Worm (Caenorhabditis elegans) whole organism, young adult: ENCODE measurements around the gene sshk-1.

ENCODE experiments used
- C17E4.6 ChIP-seq: fragments of 200-800 bp; sonication (Bioruptor generic); IDR thresholded peaks from 2 replicates; pipeline ENCODE4 v1.3.6; 2022; ENCODE audit warnings: missing genetic modification reagents, missing genetic modification characterization, missing compliant biosample characterization
- F10E7.11 ChIP-seq: sonication (generic microtip); optimal IDR thresholded peaks from 2 replicates; lab custom pipeline; 2017; ENCODE audit warnings: mild to moderate bottlenecking, missing genetic modification characterization, moderate library complexity, missing compliant biosample characterization
- K12H6.12 ChIP-seq: fragments of 200-800 bp; sonication (Bioruptor generic); optimal IDR thresholded peaks from 2 replicates; lab custom pipeline; 2018; ENCODE audit warnings: mild to moderate bottlenecking, missing genetic modification characterization, missing compliant biosample characterization
- Y79H2A.3 ChIP-seq: fragments of 200-800 bp; sonication (Bioruptor generic); conservative IDR thresholded peaks from 2 replicates; pipeline ENCODE4 v1.3.6; 2022; ENCODE audit warnings: missing genetic modification reagents, missing genetic modification characterization, missing compliant biosample characterization
- ZK185.1 ChIP-seq: sonication (generic microtip); optimal IDR thresholded peaks from 2 replicates; lab custom pipeline; 2016; ENCODE audit warnings: mild to moderate bottlenecking, missing genetic modification characterization, missing compliant biosample characterization; ENCODE audit not compliant: poor library complexity, severe bottlenecking
- aptf-2 ChIP-seq: fragments of 200-800 bp; sonication (Bioruptor generic); conservative IDR thresholded peaks from 2 replicates; pipeline ENCODE4 v1.3.6; 2022; ENCODE audit warnings: missing genetic modification reagents, missing genetic modification characterization, missing compliant biosample characterization
- aptf-3 ChIP-seq: fragments of 200-800 bp; sonication (Bioruptor generic); IDR thresholded peaks from 2 replicates; pipeline ENCODE4 v1.3.6; 2022; ENCODE audit warnings: missing genetic modification characterization, missing compliant biosample characterization
- athp-1 ChIP-seq: sonication (generic microtip); optimal IDR thresholded peaks from 2 replicates; lab custom pipeline; 2017; ENCODE audit warnings: mild to moderate bottlenecking, missing genetic modification characterization, missing compliant biosample characterization
- attf-5 ChIP-seq: fragments of 200-800 bp; sonication (Bioruptor generic); optimal IDR thresholded peaks from 2 replicates; lab custom pipeline; 2018; ENCODE audit warnings: mild to moderate bottlenecking, missing genetic modification characterization, missing compliant biosample characterization
- bed-2 ChIP-seq: fragments of 200-800 bp; sonication (Bioruptor generic); IDR thresholded peaks from 2 replicates; pipeline ENCODE4 v1.3.6; 2022; ENCODE audit warnings: missing genetic modification reagents, missing genetic modification characterization, missing compliant biosample characterization
- ccch-3 ChIP-seq: fragments of 200-800 bp; sonication (Bioruptor generic); optimal IDR thresholded peaks from 2 replicates; lab custom pipeline; 2018; ENCODE audit warnings: mild to moderate bottlenecking, missing genetic modification characterization, missing compliant biosample characterization
- cebp-2 ChIP-seq: fragments of 200-800 bp; sonication (Bioruptor generic); IDR thresholded peaks from 2 replicates; pipeline ENCODE4 v1.3.6; 2022; ENCODE audit warnings: missing genetic modification characterization, missing compliant biosample characterization
- ceh-27 ChIP-seq: fragments of 200-800 bp; sonication (Bioruptor generic); optimal IDR thresholded peaks from 2 replicates; lab custom pipeline; 2018; ENCODE audit warnings: mild to moderate bottlenecking, missing genetic modification characterization, moderate library complexity, missing compliant biosample characterization
- dox-1 ChIP-seq: fragments of 200-800 bp; sonication (Bioruptor generic); IDR thresholded peaks from 2 replicates; pipeline ENCODE4 v1.3.6; 2022; ENCODE audit warnings: missing genetic modification reagents, missing genetic modification characterization, missing compliant biosample characterization
- egrh-3 ChIP-seq: fragments of 200-800 bp; sonication (Bioruptor generic); IDR thresholded peaks from 2 replicates; pipeline ENCODE4 v1.3.6; 2022; ENCODE audit warnings: missing genetic modification reagents, missing genetic modification characterization, missing compliant biosample characterization
- fkh-3 ChIP-seq: sonication (generic microtip); optimal IDR thresholded peaks from 2 replicates; lab custom pipeline; 2016; ENCODE audit warnings: mild to moderate bottlenecking, missing genetic modification characterization, missing compliant biosample characterization
- him-1 ChIP-seq: sonication (generic microtip); optimal IDR thresholded peaks from 2 replicates; lab custom pipeline; 2016; ENCODE audit warnings: missing genotype, missing genetic modification reagents, missing genetic modification characterization, missing compliant biosample characterization
- hlh-26 ChIP-seq: fragments of 200-800 bp; sonication (Bioruptor generic); conservative IDR thresholded peaks from 2 replicates; pipeline ENCODE4 v1.3.6; 2022; ENCODE audit warnings: missing genetic modification reagents, missing genetic modification characterization, missing compliant biosample characterization
- hmg-20 ChIP-seq: fragments of 200-800 bp; sonication (Bioruptor generic); IDR thresholded peaks from 2 replicates; pipeline ENCODE4 v1.3.6; 2022; ENCODE audit warnings: missing genetic modification reagents, missing genetic modification characterization, missing compliant biosample characterization
- hrde-1 ChIP-seq: sonication (generic microtip); optimal IDR thresholded peaks from 2 replicates; lab custom pipeline; 2016; ENCODE audit warnings: missing genetic modification characterization, mild to moderate bottlenecking, missing compliant biosample characterization, moderate library complexity, missing genotype, missing genetic modification reagents, borderline replicate concordance
- lag-1 ChIP-seq: fragments of 200-800 bp; sonication (Bioruptor generic); IDR thresholded peaks from 2 replicates; pipeline ENCODE4 v1.3.6; 2022; ENCODE audit warnings: missing genetic modification reagents, missing genetic modification characterization, missing compliant biosample characterization
- let-526 ChIP-seq: fragments of 200-800 bp; sonication (Bioruptor generic); IDR thresholded peaks from 2 replicates; pipeline ENCODE4 v1.3.6; 2022; ENCODE audit warnings: missing genetic modification reagents, missing genetic modification characterization, missing compliant biosample characterization
- lin-26 ChIP-seq: fragments of 200-800 bp; sonication (Bioruptor generic); IDR thresholded peaks from 2 replicates; pipeline ENCODE4 v1.3.6; 2022; ENCODE audit warnings: missing genetic modification reagents, missing genetic modification characterization, missing compliant biosample characterization
- lin-35 ChIP-seq, 3 experiments: fragments of 150-350 bp in 2 of 3; sonication (generic microtip) in 1 of 3; optimal IDR thresholded peaks; 2 replicates each; lab custom pipeline; 2014 to 2018; ENCODE audit warnings: missing biosample characterization in 3 of 3, missing genetic modification characterization in 3 of 3, missing genetic modification reagents in 3 of 3
- lir-1 ChIP-seq: fragments of 200-800 bp; sonication (Bioruptor generic); conservative IDR thresholded peaks from 2 replicates; pipeline ENCODE4 v1.3.6; 2022; ENCODE audit warnings: missing genetic modification reagents, missing genetic modification characterization, missing compliant biosample characterization
- lsl-1 ChIP-seq: fragments of 200-800 bp; sonication (Bioruptor generic); optimal IDR thresholded peaks from 2 replicates; lab custom pipeline; 2018; ENCODE audit warnings: mild to moderate bottlenecking, missing genetic modification characterization, moderate library complexity, missing compliant biosample characterization
- madf-10 ChIP-seq: sonication (generic microtip); optimal IDR thresholded peaks from 2 replicates; lab custom pipeline; 2016; ENCODE audit warnings: mild to moderate bottlenecking, missing genetic modification characterization, missing compliant biosample characterization
- madf-6 ChIP-seq: fragments of 200-800 bp; sonication (Bioruptor generic); IDR thresholded peaks from 2 replicates; pipeline ENCODE4 v1.3.6; 2022; ENCODE audit warnings: missing genetic modification reagents, missing genetic modification characterization, missing compliant biosample characterization
- mcd-1 ChIP-seq: fragments of 200-800 bp; sonication (Bioruptor generic); IDR thresholded peaks from 2 replicates; pipeline ENCODE4 v1.3.6; 2022; ENCODE audit warnings: missing genetic modification reagents, missing genetic modification characterization, missing compliant biosample characterization
- mel-28 ChIP-seq: sonication (generic microtip); optimal IDR thresholded peaks from 2 replicates; lab custom pipeline; 2016; ENCODE audit warnings: borderline replicate concordance, mild to moderate bottlenecking, missing genetic modification characterization, missing compliant biosample characterization
- mes-4 ChIP-seq: sonication (generic microtip); optimal IDR thresholded peaks from 2 replicates; lab custom pipeline; 2016; ENCODE audit warnings: missing genotype, missing genetic modification characterization, missing compliant biosample characterization
- rec-8 ChIP-seq, 2 experiments: sonication (generic microtip); optimal IDR thresholded peaks; 2 replicates each; lab custom pipeline; 2016; ENCODE audit warnings: mild to moderate bottlenecking in 2 of 2, missing genetic modification characterization in 2 of 2, missing genetic modification reagents in 2 of 2, missing genotype in 2 of 2, missing biosample characterization in 1 of 2, missing compliant biosample characterization in 1 of 2, moderate library complexity in 1 of 2
- rpc-1 ChIP-seq, 2 experiments: fragments of 150-350 bp in 1 of 2; sonication (generic microtip) in 1 of 2; optimal IDR thresholded peaks; 2 replicates each; lab custom pipeline; 2014 to 2018; ENCODE audit warnings: missing biosample characterization in 1 of 2, missing genetic modification characterization in 1 of 2, missing genetic modification reagents in 1 of 2, missing genotype in 1 of 2
- snpc-4 ChIP-seq, 5 experiments: fragments of 150-350 bp in 1 of 5; sonication (generic microtip) in 4 of 5; optimal IDR thresholded peaks; 2 replicates each; lab custom pipeline; 2014 to 2018; ENCODE audit warnings: missing genetic modification characterization in 5 of 5, missing biosample characterization in 3 of 5, antibody characterized with exemption in 2 of 5, mild to moderate bottlenecking in 2 of 5, missing compliant biosample characterization in 2 of 5, missing genotype in 2 of 5, moderate library complexity in 2 of 5, missing genetic modification reagents in 1 of 5
- tbp1 ChIP-seq: fragments of 200-800 bp; sonication (Bioruptor generic); optimal IDR thresholded peaks from 2 replicates; lab custom pipeline; 2018; ENCODE audit warnings: mild to moderate bottlenecking, missing genetic modification characterization, missing compliant biosample characterization
- tlf-1 ChIP-seq: fragments of 200-800 bp; sonication (Bioruptor generic); optimal IDR thresholded peaks from 2 replicates; lab custom pipeline; 2018; ENCODE audit warnings: mild to moderate bottlenecking, missing genetic modification characterization, missing compliant biosample characterization
- unc-62 ChIP-seq: fragments of 150-350 bp; optimal IDR thresholded peaks from 2 replicates; lab custom pipeline; 2014; ENCODE audit warnings: missing biosample characterization, missing genetic modification reagents, missing genetic modification characterization
- zfh-2 ChIP-seq: fragments of 200-800 bp; sonication (Bioruptor generic); conservative IDR thresholded peaks from 2 replicates; pipeline ENCODE4 v1.3.6; 2022; ENCODE audit warnings: missing genetic modification reagents, missing genetic modification characterization, missing compliant biosample characterization
- ztf-22 ChIP-seq: fragments of 200-800 bp; sonication (Bioruptor generic); optimal IDR thresholded peaks from 2 replicates; lab custom pipeline; 2018; ENCODE audit warnings: mild to moderate bottlenecking, missing genetic modification characterization, moderate library complexity, missing compliant biosample characterization

sshk-1 gene

ce11 chrV:20824962-20825609, 9.1 kb downstream of the sshk-1 start, which contains the start of the genes gcy-22 and grl-14:
gcy-22 (minus strand) TSS chrV:20825062.
grl-14 (plus strand) TSS chrV:20825559.
- TF ChIP-seq ztf-22: no peak
- no peak for TF ChIP-seq lin-35 (GFP tag; optimal IDR thresholded peaks at IDR 0.05; lab: Kevin White, UChicago)
- TF ChIP-seq hrde-1 (tag; lab: Kevin White, UChicago): no peak
- TF ChIP-seq lag-1 (GFP tag; lab: Robert Waterston, UW): no peak
- no peak for TF ChIP-seq rec-8 (tag; optimal IDR thresholded peaks at IDR 0.05; lab: Kevin White, UChicago)
- TF ChIP-seq C17E4.6: no peak
- TF ChIP-seq zfh-2 (GFP tag; lab: Robert Waterston, UW): no peak
- TF ChIP-seq hmg-20: no peak
- no peak for TF ChIP-seq aptf-2 (GFP tag; lab: Robert Waterston, UW)
- no peak for TF ChIP-seq mel-28 (tag; lab: Kevin White, UChicago)
- no peak for TF ChIP-seq ceh-27 (GFP tag; lab: Kevin White, UChicago)
- TF ChIP-seq Y79H2A.3 (GFP tag; lab: Robert Waterston, UW): no peak
- TF ChIP-seq lsl-1 (GFP tag; lab: Kevin White, UChicago): no peak
- no peak for TF ChIP-seq tbp1
- no peak for TF ChIP-seq snpc-4 (GFP tag; optimal IDR thresholded peaks at IDR 0.05; lab: Kevin White, UChicago)
- TF ChIP-seq snpc-4 (tag; optimal IDR thresholded peaks at IDR 0.05; lab: Kevin White, UChicago): no peak
- TF ChIP-seq F10E7.11 (tag; lab: Kevin White, UChicago): no peak
- no peak for TF ChIP-seq lin-26 (GFP tag; lab: Robert Waterston, UW)
- no peak for TF ChIP-seq hlh-26 (GFP tag; lab: Robert Waterston, UW)
- TF ChIP-seq madf-10: no peak
- TF ChIP-seq madf-6 (GFP tag; lab: Robert Waterston, UW): no peak

ce11 chrV:20826618-20827017, 10.7 kb downstream of the sshk-1 start:
- no peak for TF ChIP-seq ceh-27 (GFP tag; lab: Kevin White, UChicago)
- TF ChIP-seq lir-1 (GFP tag; lab: Robert Waterston, UW): no peak
- no peak for TF ChIP-seq rpc-1 (optimal IDR thresholded peaks at IDR 0.05; lab: Kevin White, UChicago)
- no peak for TF ChIP-seq rpc-1 (tag; optimal IDR thresholded peaks at IDR 0.05; lab: Kevin White, UChicago)
- TF ChIP-seq tlf-1 (GFP tag; lab: Kevin White, UChicago): no peak
- no peak for TF ChIP-seq him-1 (tag; lab: Kevin White, UChicago)
- TF ChIP-seq lag-1 (GFP tag; lab: Robert Waterston, UW): no peak
- TF ChIP-seq K12H6.12 (tag; lab: Kevin White, UChicago): no peak
- no peak for TF ChIP-seq snpc-4 (GFP tag; optimal IDR thresholded peaks at IDR 0.05; lab: Kevin White, UChicago)
- TF ChIP-seq snpc-4 (tag; optimal IDR thresholded peaks at IDR 0.05; lab: Kevin White, UChicago): no peak
- TF ChIP-seq dox-1 (GFP tag; lab: Robert Waterston, UW): no peak

ce11 chrV:20828820-20829219, 12.9 kb downstream of the sshk-1 start, which contains the start of gene sbt-1:
sbt-1 (minus strand) TSS chrV:20828881.
- peak; percentile 45; the same call in 1 of the 2 replicates for TF ChIP-seq mcd-1
- TF ChIP-seq cebp-2 (GFP tag; lab: Robert Waterston, UW): no peak
- TF ChIP-seq unc-62 (GFP tag; lab: Kevin White, UChicago): no peak
- 0 out of 2 replicates have a peak, but pooled peaks have one; percentile 7 for TF ChIP-seq egrh-3 (GFP tag; lab: Robert Waterston, UW)
- TF ChIP-seq aptf-3 (GFP tag; lab: Robert Waterston, UW): no peak
- TF ChIP-seq bed-2: 0 out of 2 replicates have a peak, but pooled peaks have one; percentile 15
- no peak for TF ChIP-seq athp-1 (tag; lab: Kevin White, UChicago)
- peak; percentile 13 for TF ChIP-seq attf-5 (GFP tag; lab: Kevin White, UChicago)
- TF ChIP-seq zfh-2 (GFP tag; lab: Robert Waterston, UW): peak; percentile 64
- TF ChIP-seq lin-35 (GFP tag; optimal IDR thresholded peaks at IDR 0.05; lab: Kevin White, UChicago): no peak
- TF ChIP-seq lir-1 (GFP tag; lab: Robert Waterston, UW): peak; percentile 32
- TF ChIP-seq mes-4 (tag; lab: Kevin White, UChicago): no peak
- peak; percentile 58 for TF ChIP-seq K12H6.12 (tag; lab: Kevin White, UChicago)
- no peak for TF ChIP-seq fkh-3
- no peak for TF ChIP-seq ccch-3
- peak; percentile 6 for TF ChIP-seq ceh-27 (GFP tag; lab: Kevin White, UChicago)
- TF ChIP-seq ZK185.1 (tag; lab: Kevin White, UChicago): peak; percentile 37
- no peak for TF ChIP-seq let-526
